Worm (Caenorhabditis elegans): ENCODE results near the gene rig-6.

The rig-6 gene

ce11 chrII:4851594-4852106 lies 39.8 kb upstream of the rig-6 start, which contains the start of gene dnj-9 (continued):
- TF ChIP-seq dmd-6 (GFP tag; IDR thresholded peaks at IDR 0.05) (peak; percentile 94), arid-1 (GFP tag; conservative IDR thresholded peaks at IDR 0.05) (peak; percentile 83), spr-1 (tag; optimal IDR thresholded peaks at IDR 0.05) (peak; percentile 94), lin-1 (GFP tag; IDR thresholded peaks at IDR 0.05) (peak; percentile 89), lin-15B (tag; optimal IDR thresholded peaks at IDR 0.05) (peak; percentile 50), hif-1 (tag; optimal IDR thresholded peaks at IDR 0.05) (peak; percentile 52 to 72), zfp-3 (GFP tag; conservative IDR thresholded peaks at IDR 0.05) (peak; percentile 94), Y5F2A.4 (GFP tag; optimal IDR thresholded peaks at IDR 0.05) (no peak), duxl-1 (tag; optimal IDR thresholded peaks at IDR 0.05; ENCODE audit: poor library complexity) (peak; percentile 92), ztf-11 (tag; optimal IDR thresholded peaks at IDR 0.05) (no peak), rbr-2 (tag; optimal IDR thresholded peaks at IDR 0.05) (peak; percentile 94), mes-2 (tag; optimal IDR thresholded peaks at IDR 0.05; ENCODE audit: poor library complexity, severe bottlenecking) (peak; percentile 95), mdt-29 (GFP tag; IDR thresholded peaks at IDR 0.05) (peak; percentile 79; the same call in 1 of the 2 replicates), mdl-1 (tag; optimal IDR thresholded peaks at IDR 0.05) (peak in 1 of 2 experiments; percentile 51), ces-1 (GFP tag; optimal IDR thresholded peaks at IDR 0.05) (peak; percentile 52), tag-97 (GFP tag; IDR thresholded peaks at IDR 0.05) (no peak), nhr-76 (tag; optimal IDR thresholded peaks at IDR 0.05) (peak; percentile 41), cey-2 (tag; optimal IDR thresholded peaks at IDR 0.05; ENCODE audit: borderline replicate concordance, insufficient read depth) (no peak), lin-39 (tag; optimal IDR thresholded peaks at IDR 0.05) (no peak), vab-7 (GFP tag; IDR thresholded peaks at IDR 0.05) (no peak), F26F4.8 (GFP tag; conservative IDR thresholded peaks at IDR 0.05) (no peak), nhr-102 (tag; optimal IDR thresholded peaks at IDR 0.05) (peak; percentile 97), nhr-42 (GFP tag; IDR thresholded peaks at IDR 0.05) (peak; percentile 82), pqm-1 (tag; optimal IDR thresholded peaks at IDR 0.05) (no peak), tra-1 (GFP tag; IDR thresholded peaks at IDR 0.05) (peak; percentile 86; the same call in 1 of the 2 replicates), jun-1 (tag; optimal IDR thresholded peaks at IDR 0.05) (peak; percentile 69), ceh-62 (tag; optimal IDR thresholded peaks at IDR 0.05) (no peak), dpl-1 (GFP tag; optimal IDR thresholded peaks at IDR 0.05) (peak; percentile 100), lsy-2 (tag; optimal IDR thresholded peaks at IDR 0.05) (peak; percentile 68 to 96), lin-13 (GFP tag; optimal IDR thresholded peaks at IDR 0.05) (peak; percentile 81), daf-19 (GFP tag; conservative IDR thresholded peaks at IDR 0.05) (peak; percentile 45; the same call in 1 of the 2 replicates), nhr-237 (tag; optimal IDR thresholded peaks at IDR 0.05) (no peak), Y105C5A.15 (GFP tag; IDR thresholded peaks at IDR 0.05) (no peak), unc-39 (tag; optimal IDR thresholded peaks at IDR 0.05) (no peak)

ce11 chrII:4849885-4850284 lies 38.0 kb upstream of the rig-6 start, which contains the start of gene T23B7.3:
Gene T23B7.3, plus strand, starts transcription at chrII:4850185.
- no peak for TF ChIP-seq nhr-77 (tag; optimal IDR thresholded peaks at IDR 0.05)
- TF ChIP-seq daf-16 (GFP tag; optimal IDR thresholded peaks at IDR 0.05), result no peak
- TF ChIP-seq daf-16 (tag; optimal IDR thresholded peaks at IDR 0.05), result no peak
- TF ChIP-seq zfp-3 (GFP tag; conservative IDR thresholded peaks at IDR 0.05), result no peak
- no peak for TF ChIP-seq spr-1 (tag; optimal IDR thresholded peaks at IDR 0.05)
- TF ChIP-seq egl-43 (GFP tag; IDR thresholded peaks at IDR 0.05), result no peak
- TF ChIP-seq nhr-102 (tag; optimal IDR thresholded peaks at IDR 0.05), result no peak
- no peak for TF ChIP-seq Y48G9A.11 (GFP tag; IDR thresholded peaks at IDR 0.05)
- TF ChIP-seq R02D3.7 (tag; optimal IDR thresholded peaks at IDR 0.05), result no peak
- no peak for TF ChIP-seq ZK546.5 (tag; optimal IDR thresholded peaks at IDR 0.05)
- no peak for TF ChIP-seq F44E2.7 (GFP tag; IDR thresholded peaks at IDR 0.05)
- TF ChIP-seq mxl-2 (GFP tag; conservative IDR thresholded peaks at IDR 0.05), result no peak
- TF ChIP-seq mes-2 (tag; optimal IDR thresholded peaks at IDR 0.05; ENCODE audit: poor library complexity, severe bottlenecking), result no peak
- no peak for TF ChIP-seq zag-1 (tag; optimal IDR thresholded peaks at IDR 0.05)
- TF ChIP-seq nhr-6 (tag; optimal IDR thresholded peaks at IDR 0.05), result no peak
- TF ChIP-seq F37D6.2 (tag; optimal IDR thresholded peaks at IDR 0.05), result no peak
- no peak for TF ChIP-seq arid-1 (GFP tag; conservative IDR thresholded peaks at IDR 0.05)
- TF ChIP-seq ceh-44 (GFP tag; IDR thresholded peaks at IDR 0.05), result no peak
- TF ChIP-seq D1046.2 (GFP tag; IDR thresholded peaks at IDR 0.05), result no peak
